Worm (Caenorhabditis elegans): ENCODE data around the gene znfx-1.

DNA sequence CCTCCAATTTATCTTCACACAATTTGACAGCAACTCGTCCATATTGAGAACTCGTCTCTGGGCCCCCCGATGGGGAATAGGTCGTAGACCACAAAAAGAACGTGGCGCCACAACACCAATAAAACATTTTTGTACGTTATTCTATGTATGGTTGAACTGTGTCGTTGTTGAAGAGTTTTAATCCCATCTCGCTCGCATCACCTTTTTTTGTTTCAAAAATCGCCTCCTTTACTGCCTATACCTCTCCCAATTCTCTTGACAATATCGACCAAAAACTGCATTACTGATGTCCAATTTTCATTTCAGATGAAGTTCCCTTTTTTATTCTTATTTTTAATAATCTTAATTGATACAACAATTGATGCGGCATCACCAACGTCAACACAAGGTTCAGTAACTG, 16.2 kb upstream of the znfx-1 start, which contains the start of gene let-23:
- TF ChIP-seq aly-2 (tag; optimal IDR thresholded peaks at IDR 0.05) = no peak
- no peak for TF ChIP-seq saeg-2 (GFP tag; IDR thresholded peaks at IDR 0.05)
- TF ChIP-seq nhr-237 (tag; optimal IDR thresholded peaks at IDR 0.05) = no peak
- TF ChIP-seq pha-4 (GFP tag; IDR thresholded peaks at IDR 0.05) = no peak
- TF ChIP-seq pha-4 (tag; optimal IDR thresholded peaks at IDR 0.05) = no peak
- TF ChIP-seq ztf-7 (tag; optimal IDR thresholded peaks at IDR 0.05) = no peak

Measured in whole organism, L4 larva.